Worm (Caenorhabditis elegans) whole organism, midembryonic: ENCODE results near the gene F14D7.18.

ENCODE experiments used
- T22C8.4 ChIP-seq: fragments of 200-800 bp; sonication (Bioruptor generic); IDR thresholded peaks from 2 replicates; pipeline ENCODE4 v1.3.6; 2022; ENCODE audit warnings: missing genetic modification characterization, missing compliant biosample characterization
- cog-1 ChIP-seq: sonication (generic microtip); optimal IDR thresholded peaks from 2 replicates; lab custom pipeline; 2016; ENCODE audit warnings: missing genetic modification characterization, missing compliant biosample characterization
- flt-1 ChIP-seq: fragments of 200-800 bp; sonication (Bioruptor generic); IDR thresholded peaks from 2 replicates; pipeline ENCODE4 v1.3.6; 2022; ENCODE audit warnings: missing genetic modification characterization, missing compliant biosample characterization
- klf-2 ChIP-seq: fragments of 200-800 bp; sonication (Bioruptor generic); conservative IDR thresholded peaks from 2 replicates; pipeline ENCODE4 v1.3.6; 2022; ENCODE audit warnings: missing genetic modification reagents, missing genetic modification characterization, missing compliant biosample characterization
- med-1 ChIP-seq: sonication (generic microtip); optimal IDR thresholded peaks from 2 replicates; lab custom pipeline; 2017; ENCODE audit warnings: missing genetic modification characterization, mild to moderate bottlenecking, missing compliant biosample characterization, antibody characterized with exemption, missing genetic modification reagents; ENCODE audit not compliant: insufficient read depth
- ref-1 ChIP-seq: fragments of 200-800 bp; sonication (Bioruptor generic); conservative IDR thresholded peaks from 2 replicates; pipeline ENCODE4 v1.3.6; 2022; ENCODE audit warnings: missing genetic modification reagents, missing genetic modification characterization, missing compliant biosample characterization
- tab-1 ChIP-seq: fragments of 200-800 bp; sonication (Bioruptor generic); IDR thresholded peaks from 2 replicates; pipeline ENCODE4 v1.3.6; 2022; ENCODE audit warnings: missing genetic modification characterization, missing compliant biosample characterization
- ztf-23 ChIP-seq: fragments of 200-800 bp; sonication (Bioruptor generic); IDR thresholded peaks from 2 replicates; pipeline ENCODE4 v1.3.6; 2022; ENCODE audit warnings: missing genetic modification reagents, missing genetic modification characterization, missing compliant biosample characterization
- ztf-29 ChIP-seq: fragments of 200-800 bp; sonication (Bioruptor generic); IDR thresholded peaks from 2 replicates; pipeline ENCODE4 v1.3.6; 2022; ENCODE audit warnings: missing genetic modification reagents, missing genetic modification characterization, missing compliant biosample characterization

The F14D7.18 gene

DNA sequence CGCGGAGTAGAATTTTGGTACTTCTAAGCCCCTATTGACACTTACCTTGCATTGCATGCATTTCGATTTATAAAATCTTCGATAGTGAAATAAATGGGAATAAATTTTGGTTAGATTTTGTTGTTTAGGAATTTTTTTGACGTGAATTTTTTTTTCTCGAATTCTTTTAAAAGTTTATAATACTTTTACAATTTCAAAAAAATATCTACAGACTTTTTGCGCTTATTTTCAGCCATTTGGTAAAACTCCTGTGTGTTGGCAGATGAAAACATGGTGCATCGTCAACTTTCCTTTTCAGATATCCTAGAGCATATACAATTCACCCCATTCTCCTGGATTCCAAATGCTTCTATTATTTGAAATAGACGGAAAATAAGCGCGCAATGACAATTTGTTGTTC is at the start of gene F14D7.18:
Gene F14D7.18 (minus strand): TSS at position 101 of the 400 bp plus-strand sequence.
- TF ChIP-seq cog-1 (no peak), ztf-29 (GFP tag; lab: Robert Waterston, UW) (no peak), tab-1 (GFP tag; lab: Robert Waterston, UW) (no peak), ref-1 (GFP tag; lab: Robert Waterston, UW) (no peak), T22C8.4 (no peak), ztf-23 (GFP tag; lab: Robert Waterston, UW) (no peak), klf-2 (GFP tag; lab: Robert Waterston, UW) (no peak), med-1 (GFP tag; lab: Kevin White, UChicago) (no peak), flt-1 (GFP tag; lab: Robert Waterston, UW) (no peak)

DNA sequence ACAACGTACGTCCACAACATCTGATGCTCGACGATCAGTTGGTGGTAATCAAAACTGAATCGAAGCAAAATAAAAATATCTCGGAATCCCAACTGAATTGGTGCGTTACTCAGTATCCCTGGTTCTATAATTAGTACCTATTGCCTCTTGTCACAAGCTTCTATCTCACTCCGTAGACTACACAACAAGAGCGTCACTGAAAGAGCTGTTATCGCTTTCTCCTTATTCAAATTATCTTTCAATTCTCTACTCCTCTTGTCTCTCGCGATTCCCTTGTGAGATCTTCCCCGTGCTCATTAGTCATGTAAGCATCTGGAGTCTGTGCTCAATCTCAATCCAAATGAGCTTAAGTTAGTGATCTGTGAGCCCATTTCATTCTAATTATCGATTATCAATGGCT is 46.1 kb upstream of the F14D7.18 start, which contains the start of gene srm-6:
Gene srm-6 (plus strand): TSS at position 301 of the 400 bp plus-strand sequence.
- TF ChIP-seq T22C8.4, result no peak
- TF ChIP-seq med-1 (GFP tag; lab: Kevin White, UChicago), result no peak
- TF ChIP-seq tab-1 (GFP tag; lab: Robert Waterston, UW), result no peak
- TF ChIP-seq ztf-23 (GFP tag; lab: Robert Waterston, UW), result no peak
- no peak for TF ChIP-seq ref-1 (GFP tag; lab: Robert Waterston, UW)
- TF ChIP-seq ztf-29 (GFP tag; lab: Robert Waterston, UW), result no peak
- no peak for TF ChIP-seq cog-1
- no peak for TF ChIP-seq klf-2 (GFP tag; lab: Robert Waterston, UW)
- TF ChIP-seq flt-1 (GFP tag; lab: Robert Waterston, UW), result no peak

DNA sequence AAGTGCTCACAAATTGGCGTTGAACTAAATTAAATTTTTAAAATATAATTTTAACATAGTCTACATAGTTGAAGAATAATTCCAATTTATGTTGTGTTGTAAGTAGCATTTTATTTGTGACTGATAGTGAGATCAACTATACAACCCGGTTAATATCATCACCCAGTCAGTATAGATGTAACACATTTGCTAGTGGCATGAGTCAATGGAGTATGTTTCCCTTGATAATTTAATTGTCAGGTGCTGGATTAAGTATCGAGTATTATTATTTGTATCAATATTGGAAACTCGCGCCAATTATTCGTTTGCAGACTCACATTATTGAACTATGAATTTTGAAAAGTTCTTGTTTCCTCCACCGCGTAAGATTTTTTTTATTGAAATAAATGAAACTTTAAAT is 44.4 kb upstream of the F14D7.18 start, which contains the start of gene srm-5:
Gene srm-5 (plus strand): TSS at position 301 of the 400 bp plus-strand sequence.
- TF ChIP-seq ref-1 (GFP tag; lab: Robert Waterston, UW), result no peak
- no peak for TF ChIP-seq cog-1
- TF ChIP-seq flt-1 (GFP tag; lab: Robert Waterston, UW), result no peak
- TF ChIP-seq T22C8.4, result no peak
- TF ChIP-seq med-1 (GFP tag; lab: Kevin White, UChicago), result no peak
- no peak for TF ChIP-seq klf-2 (GFP tag; lab: Robert Waterston, UW)
- TF ChIP-seq tab-1 (GFP tag; lab: Robert Waterston, UW), result no peak
- TF ChIP-seq ztf-23 (GFP tag; lab: Robert Waterston, UW), result no peak

ce11 chrV:14333116-14333515 is 42.6 kb upstream of the F14D7.18 start, which contains the start of gene srm-4:
srm-4 (plus strand) TSS chrV:14333416.
- TF ChIP-seq ztf-29 (GFP tag; lab: Robert Waterston, UW) (no peak), med-1 (GFP tag; lab: Kevin White, UChicago) (no peak), tab-1 (GFP tag; lab: Robert Waterston, UW) (no peak), T22C8.4 (no peak), ref-1 (GFP tag; lab: Robert Waterston, UW) (no peak), ztf-23 (GFP tag; lab: Robert Waterston, UW) (no peak), klf-2 (GFP tag; lab: Robert Waterston, UW) (no peak), cog-1 (no peak), flt-1 (GFP tag; lab: Robert Waterston, UW) (no peak)

ce11 chrV:14331477-14331876 is 40.9 kb upstream of the F14D7.18 start, which contains the start of gene F47B8.8:
F47B8.8 (plus strand) TSS chrV:14331733.
- TF ChIP-seq cog-1 (no peak), ztf-23 (GFP tag; lab: Robert Waterston, UW) (no peak), T22C8.4 (no peak), flt-1 (GFP tag; lab: Robert Waterston, UW) (no peak), klf-2 (GFP tag; lab: Robert Waterston, UW) (no peak), tab-1 (GFP tag; lab: Robert Waterston, UW) (no peak), ztf-29 (GFP tag; lab: Robert Waterston, UW) (no peak), med-1 (GFP tag; lab: Kevin White, UChicago) (no peak), ref-1 (GFP tag; lab: Robert Waterston, UW) (no peak)

DNA sequence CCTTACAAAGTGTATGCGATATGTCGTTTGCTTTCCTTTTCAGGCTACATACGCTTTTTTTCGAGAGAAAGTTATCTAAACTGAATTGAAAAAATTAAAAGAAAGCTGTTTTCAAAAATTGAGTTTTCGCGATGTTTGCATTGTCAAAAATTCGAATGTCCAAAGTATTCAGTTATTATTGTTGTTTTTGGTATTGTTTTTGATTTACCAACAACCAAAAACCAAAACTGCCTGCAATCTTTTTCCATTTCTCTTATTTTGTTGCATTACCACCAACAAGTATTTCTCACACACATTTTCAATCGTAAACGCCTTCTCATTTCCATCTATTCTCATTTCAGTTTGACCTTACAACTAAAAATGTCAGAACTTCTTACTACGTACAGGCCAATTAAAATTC is 38.3 kb upstream of the F14D7.18 start, which contains the start of gene pepm-1:
Gene pepm-1 (plus strand): TSS at position 301 of the 400 bp plus-strand sequence.
- no peak for TF ChIP-seq flt-1 (GFP tag; lab: Robert Waterston, UW)
- no peak for TF ChIP-seq ztf-23 (GFP tag; lab: Robert Waterston, UW)
- TF ChIP-seq T22C8.4, result no peak
- TF ChIP-seq ztf-29 (GFP tag; lab: Robert Waterston, UW), result no peak
- no peak for TF ChIP-seq klf-2 (GFP tag; lab: Robert Waterston, UW)
- TF ChIP-seq cog-1, result no peak
- no peak for TF ChIP-seq med-1 (GFP tag; lab: Kevin White, UChicago)
- no peak for TF ChIP-seq tab-1 (GFP tag; lab: Robert Waterston, UW)
- TF ChIP-seq ref-1 (GFP tag; lab: Robert Waterston, UW), result no peak

- TF ChIP-seq flt-1 (GFP tag; lab: Robert Waterston, UW) (no peak), cog-1 (no peak), ztf-23 (GFP tag; lab: Robert Waterston, UW) (no peak), tab-1 (GFP tag; lab: Robert Waterston, UW) (no peak), ztf-29 (GFP tag; lab: Robert Waterston, UW) (no peak), ref-1 (GFP tag; lab: Robert Waterston, UW) (no peak), T22C8.4 (no peak), med-1 (GFP tag; lab: Kevin White, UChicago) (no peak), klf-2 (GFP tag; lab: Robert Waterston, UW) (no peak)
These were observed 37.2 kb upstream of the F14D7.18 start, which contains the start of gene F47B8.5 for ce11 chrV:14327776-14328175. F47B8.5 (minus strand) TSS chrV:14327876.

ce11 chrV:14324502-14325467 is 34.2 kb upstream of the F14D7.18 start, which contains the start of the genes F47B8.4 and F47B8.18:
F47B8.4 (minus strand) TSS chrV:14324673.
F47B8.18 (minus strand) TSS chrV:14325464.
- TF ChIP-seq ztf-23 (GFP tag; lab: Robert Waterston, UW) (no peak), ztf-29 (GFP tag; lab: Robert Waterston, UW) (no peak), ref-1 (GFP tag; lab: Robert Waterston, UW) (no peak), flt-1 (GFP tag; lab: Robert Waterston, UW) (no peak), med-1 (GFP tag; lab: Kevin White, UChicago) (no peak), T22C8.4 (no peak), tab-1 (GFP tag; lab: Robert Waterston, UW) (no peak), klf-2 (GFP tag; lab: Robert Waterston, UW) (no peak), cog-1 (no peak)
